Fruit fly (Drosophila melanogaster): ENCODE measurements around the gene Prp31.

The Prp31 gene

DNA sequence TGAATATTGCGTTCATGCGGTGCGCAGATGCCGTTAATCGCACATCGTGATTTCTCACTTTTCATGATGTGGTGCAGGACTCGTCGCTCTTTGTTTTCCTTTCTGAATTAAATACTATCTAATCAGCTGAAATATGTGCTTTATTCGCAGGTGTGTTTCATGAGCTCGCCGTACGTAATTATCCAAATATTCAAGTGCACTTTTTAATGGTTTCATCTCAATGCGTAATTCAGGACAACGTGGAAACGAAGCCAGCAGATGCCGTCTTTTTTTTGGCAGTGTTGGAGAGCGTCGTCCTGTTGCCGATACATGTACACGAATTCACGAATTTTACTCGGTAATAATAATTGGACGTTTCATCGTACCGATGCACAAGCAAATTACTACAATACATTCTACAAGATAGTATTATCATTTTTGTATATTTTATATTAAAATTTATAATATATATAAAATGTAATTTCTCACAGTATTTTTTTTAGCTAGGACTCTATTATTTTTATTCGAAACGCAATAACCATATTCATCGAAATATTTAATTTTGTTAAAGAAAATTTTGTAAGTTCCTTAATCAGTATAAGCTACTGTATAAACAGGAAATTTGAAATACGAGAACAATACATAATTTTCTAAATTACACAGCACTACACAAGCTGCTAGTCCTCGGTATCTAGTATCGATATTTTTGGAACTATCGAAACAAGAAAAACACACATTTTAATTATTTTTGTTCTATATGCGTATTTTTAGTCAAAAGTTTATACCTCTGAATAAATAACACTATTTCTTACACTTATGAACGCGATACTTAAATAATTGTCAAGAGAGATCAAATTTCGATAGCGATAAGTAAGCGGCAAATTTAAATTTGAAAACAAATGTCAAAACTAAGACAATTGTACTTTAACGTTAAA lies 22.0 kb upstream of the Prp31 start, which contains the start of gene CG12316 (continued):
- TF ChIP-seq CG9705 (GFP tag; optimal IDR thresholded peaks at IDR 0.05): peak; percentile 96
- TF ChIP-seq fru (GFP tag; optimal IDR thresholded peaks at IDR 0.05): peak; percentile 98
- TF ChIP-seq h (GFP tag; optimal IDR thresholded peaks at IDR 0.05): peak; percentile 97
- TF ChIP-seq sv (GFP tag; optimal IDR thresholded peaks at IDR 0.05): peak; percentile 86
- no peak for TF ChIP-seq Jra (GFP tag; optimal IDR thresholded peaks at IDR 0.05)
- TF ChIP-seq CG32264 (GFP tag; optimal IDR thresholded peaks at IDR 0.05): peak; percentile 93
- TF ChIP-seq dmrt93B (GFP tag; optimal IDR thresholded peaks at IDR 0.05): peak; percentile 91
- TF ChIP-seq HLH106 (tag; optimal IDR thresholded peaks at IDR 0.05): peak; percentile 96
- no peak for TF ChIP-seq brk (GFP tag; optimal IDR thresholded peaks at IDR 0.05)

DNA sequence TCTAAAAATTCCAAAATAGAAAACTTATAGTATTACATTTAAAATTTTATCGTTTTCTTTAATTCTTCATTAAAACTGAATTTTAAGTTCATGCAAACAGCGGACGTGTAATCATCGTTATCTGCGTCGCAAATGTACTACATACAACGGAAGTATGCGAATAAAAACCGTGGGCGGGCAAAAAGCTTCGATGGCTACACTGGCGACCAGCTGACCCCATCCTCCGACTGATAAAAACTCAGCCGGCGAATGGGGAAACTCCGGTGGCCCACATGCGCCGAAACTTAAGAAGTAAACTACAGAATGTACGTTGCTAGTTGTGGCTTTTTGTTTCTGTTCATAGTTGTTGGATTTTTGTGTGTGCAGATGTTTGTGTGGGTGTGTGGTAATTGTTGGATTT lies 21.1 kb upstream of the Prp31 start:
- TF ChIP-seq Abd-B (GFP tag; optimal IDR thresholded peaks at IDR 0.05) (no peak), brk (GFP tag; optimal IDR thresholded peaks at IDR 0.05) (no peak), Sp1 (GFP tag; optimal IDR thresholded peaks at IDR 0.05) (no peak), OdsH (GFP tag; optimal IDR thresholded peaks at IDR 0.05) (no peak), dsf (GFP tag; optimal IDR thresholded peaks at IDR 0.05; ENCODE audit: borderline replicate concordance) (no peak), dl (GFP tag; optimal IDR thresholded peaks at IDR 0.05; ENCODE audit: insufficient read depth in 1 of 2, partially characterized antibody in 2 of 2) (no peak), h (GFP tag; optimal IDR thresholded peaks at IDR 0.05) (no peak), Myc (optimal IDR thresholded peaks at IDR 0.05) (no peak), fru (GFP tag; optimal IDR thresholded peaks at IDR 0.05) (no peak), woc (GFP tag; optimal IDR thresholded peaks at IDR 0.05) (no peak), HLH106 (tag; optimal IDR thresholded peaks at IDR 0.05) (no peak), CG9705 (GFP tag; optimal IDR thresholded peaks at IDR 0.05) (no peak), sage (GFP tag; optimal IDR thresholded peaks at IDR 0.05) (no peak), Hr83 (GFP tag; optimal IDR thresholded peaks at IDR 0.05; ENCODE audit: poor library complexity, severe bottlenecking) (no peak), Dif (GFP tag; optimal IDR thresholded peaks at IDR 0.05; ENCODE audit: partially characterized antibody) (no peak), Dfd (GFP tag; optimal IDR thresholded peaks at IDR 0.05) (no peak), Hnf4 (GFP tag; optimal IDR thresholded peaks at IDR 0.05) (no peak), psq (GFP tag; optimal IDR thresholded peaks at IDR 0.05) (no peak)

DNA sequence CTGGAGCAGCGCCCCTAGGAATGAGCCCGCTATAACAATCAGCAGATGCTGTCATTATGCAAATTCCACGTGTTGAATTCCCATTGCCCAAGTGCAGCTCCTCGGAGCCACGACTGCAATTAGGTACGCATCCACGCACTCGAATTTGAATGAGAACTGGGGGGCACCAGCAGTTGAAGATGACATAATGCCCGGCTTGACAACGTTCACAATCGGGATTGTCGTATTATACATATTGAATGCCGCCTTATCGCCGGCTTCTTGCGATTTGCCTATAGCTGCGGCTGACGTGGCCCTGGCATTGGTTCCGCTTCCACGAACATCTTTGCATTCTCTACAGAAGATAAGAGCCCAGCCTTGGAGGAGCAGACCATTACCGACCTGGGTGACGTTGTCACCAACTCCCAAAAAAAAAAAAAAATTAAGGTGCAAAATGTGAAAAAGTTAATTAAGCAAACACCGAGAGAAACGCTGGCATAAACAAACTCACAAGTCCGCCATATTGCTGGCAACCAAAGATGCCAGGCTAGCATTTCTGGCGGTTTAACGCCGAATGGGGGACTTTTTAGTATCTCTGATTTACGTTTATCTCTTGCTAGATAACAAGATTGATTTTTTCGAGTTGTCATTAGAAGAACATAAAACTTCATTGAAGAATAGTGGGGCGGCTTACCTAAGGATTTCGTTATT lies 18.5 kb upstream of the Prp31 start:
- TF ChIP-seq Rel (GFP tag; optimal IDR thresholded peaks at IDR 0.05) (no peak), Rel (tag; optimal IDR thresholded peaks at IDR 0.05) (peak; percentile 28), Hr83 (GFP tag; optimal IDR thresholded peaks at IDR 0.05; ENCODE audit: poor library complexity, severe bottlenecking) (peak; percentile 29), Hnf4 (GFP tag; optimal IDR thresholded peaks at IDR 0.05) (no peak), woc (GFP tag; optimal IDR thresholded peaks at IDR 0.05) (no peak), CG32264 (GFP tag; optimal IDR thresholded peaks at IDR 0.05) (no peak), Hr78 (GFP tag; optimal IDR thresholded peaks at IDR 0.05) (no peak), pan (optimal IDR thresholded peaks at IDR 0.05) (no peak), OdsH (GFP tag; optimal IDR thresholded peaks at IDR 0.05) (no peak)

DNA sequence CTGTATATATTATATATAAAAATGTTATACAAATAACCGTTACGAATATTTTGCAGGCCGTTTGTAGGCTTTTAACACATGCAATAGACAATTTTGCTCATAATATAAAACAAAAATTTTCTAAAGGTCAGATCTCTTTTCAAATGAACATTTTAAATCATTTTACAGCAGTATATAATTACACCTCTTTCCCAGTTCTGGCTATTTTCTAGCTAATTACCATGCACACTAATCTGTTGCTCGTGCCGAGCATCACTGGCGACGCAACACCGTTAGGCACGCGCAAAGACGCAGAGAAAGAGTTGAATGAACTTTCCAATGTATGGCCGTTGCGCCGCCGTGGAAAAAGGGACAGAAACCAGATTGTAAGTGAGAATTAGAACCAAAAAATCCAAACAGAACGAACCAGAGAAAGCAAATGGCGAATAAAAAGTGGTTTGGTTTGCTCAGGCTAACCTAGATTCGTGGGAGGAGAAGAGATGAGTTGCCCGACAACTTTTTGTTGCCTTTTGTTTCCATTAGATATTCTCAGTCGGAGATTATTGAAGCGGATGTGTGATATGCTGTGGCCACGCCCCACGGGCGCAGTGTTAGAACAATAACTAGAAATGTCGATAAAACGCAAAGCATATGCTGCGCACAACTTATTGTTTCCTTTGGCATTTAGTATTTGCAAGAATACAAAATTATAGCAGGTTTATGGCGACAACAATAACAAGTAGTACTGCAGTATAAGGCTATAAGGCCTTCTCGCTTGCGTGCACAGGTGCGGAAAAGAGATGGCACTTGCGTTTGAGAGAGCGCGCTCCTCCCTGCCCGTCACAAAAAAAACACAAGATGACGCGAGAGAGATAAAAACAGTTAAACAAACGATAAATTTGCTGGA lies 17.5 kb upstream of the Prp31 start:
- TF ChIP-seq dsf (GFP tag; optimal IDR thresholded peaks at IDR 0.05; ENCODE audit: borderline replicate concordance) (no peak), pan (optimal IDR thresholded peaks at IDR 0.05) (no peak), fru (GFP tag; optimal IDR thresholded peaks at IDR 0.05) (peak; percentile 16), usp (GFP tag; optimal IDR thresholded peaks at IDR 0.05) (no peak), dmrt93B (GFP tag; optimal IDR thresholded peaks at IDR 0.05) (no peak), CG9705 (GFP tag; optimal IDR thresholded peaks at IDR 0.05) (no peak), sv (GFP tag; optimal IDR thresholded peaks at IDR 0.05) (no peak), foxo (GFP tag; optimal IDR thresholded peaks at IDR 0.05) (peak in 1 of 2 experiments; percentile 28), CrebA (GFP tag; optimal IDR thresholded peaks at IDR 0.05; ENCODE audit: borderline replicate concordance) (no peak), dl (GFP tag; optimal IDR thresholded peaks at IDR 0.05; ENCODE audit: insufficient read depth in 1 of 2, partially characterized antibody in 2 of 2) (peak; percentile 6 to 43), sage (GFP tag; optimal IDR thresholded peaks at IDR 0.05) (no peak), lola (GFP tag; optimal IDR thresholded peaks at IDR 0.05) (no peak), br (GFP tag; optimal IDR thresholded peaks at IDR 0.05) (peak; percentile 3), woc (GFP tag; optimal IDR thresholded peaks at IDR 0.05) (peak; percentile 5), Abd-B (GFP tag; optimal IDR thresholded peaks at IDR 0.05) (no peak), Vsx2 (GFP tag; optimal IDR thresholded peaks at IDR 0.05; ENCODE audit: partially characterized antibody) (no peak), Hr83 (GFP tag; optimal IDR thresholded peaks at IDR 0.05; ENCODE audit: poor library complexity, severe bottlenecking) (no peak), Mio (GFP tag; optimal IDR thresholded peaks at IDR 0.05) (no peak), GATAd (GFP tag; optimal IDR thresholded peaks at IDR 0.05) (no peak), HLH106 (tag; optimal IDR thresholded peaks at IDR 0.05) (peak; percentile 31), jim (GFP tag; optimal IDR thresholded peaks at IDR 0.05) (no peak), tai (GFP tag; optimal IDR thresholded peaks at IDR 0.05) (no peak), rgr (GFP tag; optimal IDR thresholded peaks at IDR 0.05) (peak; percentile 43), Sp1 (GFP tag; optimal IDR thresholded peaks at IDR 0.05) (peak; percentile 15)

Measured in whole organism, wandering third instar larva.